Worm (Caenorhabditis elegans) whole organism, young adult: ENCODE data around the gene Y25C1A.8.

ENCODE experiments used
- B0261.1 ChIP-seq: sonication (generic microtip); optimal IDR thresholded peaks from 2 replicates; lab custom pipeline; 2016; ENCODE audit warnings: mild to moderate bottlenecking, missing genetic modification characterization, moderate library complexity, missing compliant biosample characterization
- B0336.3 ChIP-seq: fragments of 200-800 bp; sonication (Bioruptor generic); IDR thresholded peaks from 2 replicates; pipeline ENCODE4 v1.3.6; 2022; ENCODE audit warnings: missing genetic modification characterization, missing compliant biosample characterization
- F23B12.7 ChIP-seq: sonication (generic microtip); optimal IDR thresholded peaks from 2 replicates; lab custom pipeline; 2017; ENCODE audit warnings: missing genetic modification characterization, mild to moderate bottlenecking, missing compliant biosample characterization, antibody characterized with exemption, moderate library complexity; ENCODE audit not compliant: insufficient read depth
- F33H1.4 ChIP-seq: fragments of 200-800 bp; sonication (Bioruptor generic); IDR thresholded peaks from 2 replicates; pipeline ENCODE4 v1.3.6; 2022; ENCODE audit warnings: missing genetic modification reagents, missing genetic modification characterization, missing compliant biosample characterization
- F37B4.10 ChIP-seq: fragments of 200-800 bp; sonication (Bioruptor generic); IDR thresholded peaks from 2 replicates; pipeline ENCODE4 v1.3.6; 2022; ENCODE audit warnings: missing genetic modification characterization, missing compliant biosample characterization
- F39B2.1 ChIP-seq: fragments of 200-800 bp; sonication (Bioruptor generic); IDR thresholded peaks from 2 replicates; pipeline ENCODE4 v1.3.6; 2022; ENCODE audit warnings: missing genetic modification reagents, missing genetic modification characterization, missing compliant biosample characterization
- F49E8.2 ChIP-seq: sonication (generic microtip); optimal IDR thresholded peaks from 3 replicates; lab custom pipeline; 2017; ENCODE audit warnings: missing genetic modification characterization, mild to moderate bottlenecking, missing compliant biosample characterization, antibody characterized with exemption, moderate library complexity; ENCODE audit not compliant: insufficient read depth
- F57C9.4 ChIP-seq: sonication (generic microtip); optimal IDR thresholded peaks from 2 replicates; lab custom pipeline; 2017; ENCODE audit warnings: mild to moderate bottlenecking, missing genetic modification characterization, missing compliant biosample characterization
- K12H6.12 ChIP-seq: fragments of 200-800 bp; sonication (Bioruptor generic); optimal IDR thresholded peaks from 2 replicates; lab custom pipeline; 2018; ENCODE audit warnings: mild to moderate bottlenecking, missing genetic modification characterization, missing compliant biosample characterization
- T07F8.4 ChIP-seq: sonication (generic microtip); optimal IDR thresholded peaks from 2 replicates; lab custom pipeline; 2016; ENCODE audit warnings: mild to moderate bottlenecking, missing genetic modification characterization, moderate library complexity, missing compliant biosample characterization
- T26A5.8 ChIP-seq: sonication (generic microtip); optimal IDR thresholded peaks from 2 replicates; lab custom pipeline; 2016; ENCODE audit warnings: missing genetic modification characterization, missing compliant biosample characterization
- Y53G8AR.9 ChIP-seq: fragments of 200-800 bp; sonication (Bioruptor generic); conservative IDR thresholded peaks from 2 replicates; pipeline ENCODE4 v1.3.6; 2022; ENCODE audit warnings: missing genetic modification reagents, missing genetic modification characterization, missing compliant biosample characterization
- Y67H2A.10 ChIP-seq: fragments of 200-800 bp; sonication (Bioruptor generic); conservative IDR thresholded peaks from 2 replicates; pipeline ENCODE4 v1.3.6; 2022; ENCODE audit warnings: missing genetic modification reagents, missing genetic modification characterization, missing compliant biosample characterization
- Y79H2A.3 ChIP-seq: fragments of 200-800 bp; sonication (Bioruptor generic); conservative IDR thresholded peaks from 2 replicates; pipeline ENCODE4 v1.3.6; 2022; ENCODE audit warnings: missing genetic modification reagents, missing genetic modification characterization, missing compliant biosample characterization
- ZK185.1 ChIP-seq: sonication (generic microtip); optimal IDR thresholded peaks from 2 replicates; lab custom pipeline; 2016; ENCODE audit warnings: mild to moderate bottlenecking, missing genetic modification characterization, missing compliant biosample characterization; ENCODE audit not compliant: poor library complexity, severe bottlenecking
- ama-1 ChIP-seq, 3 experiments: fragments of 150-350 bp in 1 of 3; sonication (generic microtip) in 2 of 3; optimal IDR thresholded peaks; 2 replicates each; lab custom pipeline; 2014 to 2018; ENCODE audit warnings: missing biosample characterization in 2 of 3, missing genetic modification characterization in 2 of 3, missing genetic modification reagents in 2 of 3
- aptf-3 ChIP-seq: fragments of 200-800 bp; sonication (Bioruptor generic); IDR thresholded peaks from 2 replicates; pipeline ENCODE4 v1.3.6; 2022; ENCODE audit warnings: missing genetic modification characterization, missing compliant biosample characterization
- bed-1 ChIP-seq: fragments of 200-800 bp; sonication (Bioruptor generic); IDR thresholded peaks from 2 replicates; pipeline ENCODE4 v1.3.6; 2022; ENCODE audit warnings: missing genetic modification reagents, missing genetic modification characterization, missing compliant biosample characterization
- bed-2 ChIP-seq: fragments of 200-800 bp; sonication (Bioruptor generic); IDR thresholded peaks from 2 replicates; pipeline ENCODE4 v1.3.6; 2022; ENCODE audit warnings: missing genetic modification reagents, missing genetic modification characterization, missing compliant biosample characterization
- ceh-100 ChIP-seq: fragments of 200-800 bp; sonication (Bioruptor generic); IDR thresholded peaks from 2 replicates; pipeline ENCODE4 v1.3.6; 2022; ENCODE audit warnings: missing genetic modification reagents, missing genetic modification characterization, missing compliant biosample characterization
- ceh-27 ChIP-seq: fragments of 200-800 bp; sonication (Bioruptor generic); optimal IDR thresholded peaks from 2 replicates; lab custom pipeline; 2018; ENCODE audit warnings: mild to moderate bottlenecking, missing genetic modification characterization, moderate library complexity, missing compliant biosample characterization
- ceh-40 ChIP-seq: fragments of 200-800 bp; sonication (Bioruptor generic); IDR thresholded peaks from 2 replicates; pipeline ENCODE4 v1.3.6; 2022; ENCODE audit warnings: missing genetic modification characterization, missing compliant biosample characterization
- ceh-79 ChIP-seq: sonication (generic microtip); optimal IDR thresholded peaks from 2 replicates; lab custom pipeline; 2017; ENCODE audit warnings: mild to moderate bottlenecking, missing genetic modification characterization, missing compliant biosample characterization
- ceh-91 ChIP-seq: fragments of 200-800 bp; sonication (Bioruptor generic); IDR thresholded peaks from 2 replicates; pipeline ENCODE4 v1.3.6; 2022; ENCODE audit warnings: missing genetic modification reagents, missing genetic modification characterization, missing compliant biosample characterization
- dpff-1 ChIP-seq: sonication (generic microtip); optimal IDR thresholded peaks from 2 replicates; lab custom pipeline; 2017; ENCODE audit warnings: mild to moderate bottlenecking, missing genetic modification characterization, missing compliant biosample characterization
- egl-18 ChIP-seq: fragments of 200-800 bp; sonication (Bioruptor generic); IDR thresholded peaks from 2 replicates; pipeline ENCODE4 v1.3.6; 2022; ENCODE audit warnings: missing genetic modification reagents, missing genetic modification characterization, missing compliant biosample characterization
- egl-44 ChIP-seq: fragments of 200-800 bp; sonication (Bioruptor generic); IDR thresholded peaks from 2 replicates; pipeline ENCODE4 v1.3.6; 2022; ENCODE audit warnings: missing genetic modification reagents, missing genetic modification characterization, missing compliant biosample characterization
- hmg-20 ChIP-seq: fragments of 200-800 bp; sonication (Bioruptor generic); IDR thresholded peaks from 2 replicates; pipeline ENCODE4 v1.3.6; 2022; ENCODE audit warnings: missing genetic modification reagents, missing genetic modification characterization, missing compliant biosample characterization
- hsf-1 ChIP-seq: fragments of 200-800 bp; sonication (Bioruptor generic); IDR thresholded peaks from 2 replicates; pipeline ENCODE4 v1.3.6; 2022; ENCODE audit warnings: missing genetic modification reagents, missing genetic modification characterization, missing compliant biosample characterization
- lin-26 ChIP-seq: fragments of 200-800 bp; sonication (Bioruptor generic); IDR thresholded peaks from 2 replicates; pipeline ENCODE4 v1.3.6; 2022; ENCODE audit warnings: missing genetic modification reagents, missing genetic modification characterization, missing compliant biosample characterization
- lin-54 ChIP-seq: fragments of 200-800 bp; sonication (Bioruptor generic); optimal IDR thresholded peaks from 2 replicates; lab custom pipeline; 2018; ENCODE audit warnings: mild to moderate bottlenecking, missing genetic modification characterization, missing compliant biosample characterization
- lir-1 ChIP-seq: fragments of 200-800 bp; sonication (Bioruptor generic); conservative IDR thresholded peaks from 2 replicates; pipeline ENCODE4 v1.3.6; 2022; ENCODE audit warnings: missing genetic modification reagents, missing genetic modification characterization, missing compliant biosample characterization
- lsl-1 ChIP-seq: fragments of 200-800 bp; sonication (Bioruptor generic); optimal IDR thresholded peaks from 2 replicates; lab custom pipeline; 2018; ENCODE audit warnings: mild to moderate bottlenecking, missing genetic modification characterization, moderate library complexity, missing compliant biosample characterization
- mcd-1 ChIP-seq: fragments of 200-800 bp; sonication (Bioruptor generic); IDR thresholded peaks from 2 replicates; pipeline ENCODE4 v1.3.6; 2022; ENCODE audit warnings: missing genetic modification reagents, missing genetic modification characterization, missing compliant biosample characterization
- mel-28 ChIP-seq: sonication (generic microtip); optimal IDR thresholded peaks from 2 replicates; lab custom pipeline; 2016; ENCODE audit warnings: borderline replicate concordance, mild to moderate bottlenecking, missing genetic modification characterization, missing compliant biosample characterization
- mes-4 ChIP-seq: sonication (generic microtip); optimal IDR thresholded peaks from 2 replicates; lab custom pipeline; 2016; ENCODE audit warnings: missing genotype, missing genetic modification characterization, missing compliant biosample characterization
- nhr-27 ChIP-seq: fragments of 200-800 bp; sonication (Bioruptor generic); optimal IDR thresholded peaks from 2 replicates; lab custom pipeline; 2018; ENCODE audit warnings: mild to moderate bottlenecking, missing genetic modification characterization, moderate library complexity, missing compliant biosample characterization
- pbrm-1 ChIP-seq: fragments of 200-800 bp; sonication (Bioruptor generic); IDR thresholded peaks from 2 replicates; pipeline ENCODE4 v1.3.6; 2022; ENCODE audit warnings: missing genetic modification reagents, missing genetic modification characterization, missing compliant biosample characterization
- pha-4 ChIP-seq: fragments of 150-350 bp; sonication (generic microtip); optimal IDR thresholded peaks from 2 replicates; lab custom pipeline; 2014; ENCODE audit warnings: missing biosample characterization, missing genetic modification reagents, missing genetic modification characterization
- repo-1 ChIP-seq: sonication (generic microtip); optimal IDR thresholded peaks from 2 replicates; lab custom pipeline; 2017; ENCODE audit warnings: mild to moderate bottlenecking, missing genetic modification characterization, missing compliant biosample characterization
- sdz-38 ChIP-seq: sonication (generic microtip); optimal IDR thresholded peaks from 2 replicates; lab custom pipeline; 2016; ENCODE audit warnings: missing genotype, missing genetic modification characterization, missing compliant biosample characterization
- snpc-3.4 ChIP-seq: sonication (generic microtip); optimal IDR thresholded peaks from 2 replicates; lab custom pipeline; 2017; ENCODE audit warnings: missing genetic modification characterization, mild to moderate bottlenecking, missing compliant biosample characterization, antibody characterized with exemption, moderate library complexity, missing genotype, missing genetic modification reagents
- tbp1 ChIP-seq: fragments of 200-800 bp; sonication (Bioruptor generic); optimal IDR thresholded peaks from 2 replicates; lab custom pipeline; 2018; ENCODE audit warnings: mild to moderate bottlenecking, missing genetic modification characterization, missing compliant biosample characterization
- zfh-2 ChIP-seq: fragments of 200-800 bp; sonication (Bioruptor generic); conservative IDR thresholded peaks from 2 replicates; pipeline ENCODE4 v1.3.6; 2022; ENCODE audit warnings: missing genetic modification reagents, missing genetic modification characterization, missing compliant biosample characterization
- zim-3 ChIP-seq: sonication (generic microtip); optimal IDR thresholded peaks from 2 replicates; lab custom pipeline; 2017; ENCODE audit warnings: mild to moderate bottlenecking, missing genetic modification characterization, moderate library complexity, missing compliant biosample characterization
- ztf-18 ChIP-seq: sonication (generic microtip); optimal IDR thresholded peaks from 2 replicates; lab custom pipeline; 2016; ENCODE audit warnings: missing genotype, mild to moderate bottlenecking, missing genetic modification characterization, missing compliant biosample characterization
- ztf-22 ChIP-seq: fragments of 200-800 bp; sonication (Bioruptor generic); optimal IDR thresholded peaks from 2 replicates; lab custom pipeline; 2018; ENCODE audit warnings: mild to moderate bottlenecking, missing genetic modification characterization, moderate library complexity, missing compliant biosample characterization
- ztf-3 ChIP-seq: fragments of 200-800 bp; sonication (Bioruptor generic); optimal IDR thresholded peaks from 2 replicates; lab custom pipeline; 2018; ENCODE audit warnings: mild to moderate bottlenecking, missing genetic modification characterization, missing compliant biosample characterization
- ztf-6 ChIP-seq: fragments of 200-800 bp; sonication (Bioruptor generic); IDR thresholded peaks from 2 replicates; pipeline ENCODE4 v1.3.6; 2022; ENCODE audit warnings: missing genetic modification reagents, missing genetic modification characterization, missing compliant biosample characterization

The Y25C1A.8 gene

ce11 chrII:3076915-3077314 is at the start of gene Y25C1A.8:
Y25C1A.8 (minus strand) TSS chrII:3076959.
- TF ChIP-seq mel-28 (peak; percentile 58), ZK185.1 (tag; lab: Kevin White, UChicago) (no peak), mcd-1 (GFP tag; lab: Robert Waterston, UW) (peak; percentile 92), Y79H2A.3 (no peak), hmg-20 (GFP tag; lab: Robert Waterston, UW) (no peak), ama-1 (optimal IDR thresholded peaks at IDR 0.05; lab: Kevin White, UChicago) (no peak), ama-1 (GFP tag; optimal IDR thresholded peaks at IDR 0.05; lab: Kevin White, UChicago) (peak in 1 of 2 experiments; percentile 16), mes-4 (tag; lab: Kevin White, UChicago) (no peak), B0336.3 (peak; percentile 96), sdz-38 (tag; lab: Kevin White, UChicago) (no peak), T07F8.4 (no peak), lin-54 (GFP tag; lab: Kevin White, UChicago) (peak; percentile 90), ceh-91 (GFP tag; lab: Robert Waterston, UW) (peak; percentile 63; the same call in 1 of the 2 replicates), zim-3 (peak; percentile 53), pbrm-1 (GFP tag; lab: Robert Waterston, UW) (peak; percentile 96), tbp1 (GFP tag; lab: Kevin White, UChicago) (peak; percentile 71), egl-18 (GFP tag; lab: Robert Waterston, UW) (no peak), hsf-1 (GFP tag; lab: Robert Waterston, UW) (no peak), ztf-6 (no peak), ceh-40 (GFP tag; lab: Robert Waterston, UW) (no peak), bed-1 (no peak), ztf-18 (tag; lab: Kevin White, UChicago) (peak; percentile 52), Y53G8AR.9 (GFP tag; lab: Robert Waterston, UW) (peak; percentile 93), F33H1.4 (GFP tag; lab: Robert Waterston, UW) (peak; percentile 100), dpff-1 (no peak), B0261.1 (tag; lab: Kevin White, UChicago) (peak; percentile 36), aptf-3 (GFP tag; lab: Robert Waterston, UW) (no peak), bed-2 (GFP tag; lab: Robert Waterston, UW) (no peak), F57C9.4 (tag; lab: Kevin White, UChicago) (peak; percentile 67), repo-1 (tag; lab: Kevin White, UChicago) (peak; percentile 91), lsl-1 (peak; percentile 97), egl-44 (GFP tag; lab: Robert Waterston, UW) (no peak), lir-1 (no peak; the same call in 1 of the 2 replicates), ceh-27 (GFP tag; lab: Kevin White, UChicago) (no peak), Y67H2A.10 (GFP tag; lab: Robert Waterston, UW) (no peak), pha-4 (peak; percentile 24), K12H6.12 (tag; lab: Kevin White, UChicago) (peak; percentile 70), F37B4.10 (GFP tag; lab: Robert Waterston, UW) (no peak), T26A5.8 (tag; lab: Kevin White, UChicago) (no peak), snpc-3.4 (tag; lab: Kevin White, UChicago) (peak; percentile 59), F39B2.1 (GFP tag; lab: Robert Waterston, UW) (no peak), lin-26 (no peak), ceh-79 (tag; lab: Kevin White, UChicago) (peak; percentile 9), ztf-3 (GFP tag; lab: Kevin White, UChicago) (peak; percentile 48), ztf-22 (GFP tag; lab: Kevin White, UChicago) (no peak), zfh-2 (GFP tag; lab: Robert Waterston, UW) (peak; percentile 86), nhr-27 (tag; lab: Kevin White, UChicago) (no peak), F23B12.7 (tag; lab: Kevin White, UChicago) (peak; percentile 92), F49E8.2 (peak; percentile 70), ceh-100 (GFP tag; lab: Robert Waterston, UW) (peak; percentile 83)
